Worm (Caenorhabditis elegans): ENCODE data around the gene srlf-13.

ce11 chrIV:10891993-10892392 is 4.4 kb downstream of the srlf-13 start, which contains the start of gene srlf-12:
- TF ChIP-seq let-526 (GFP tag; IDR thresholded peaks at IDR 0.05) (no peak), Y53F4B.3 (GFP tag; IDR thresholded peaks at IDR 0.05) (no peak), Y56A3A.18 (GFP tag; IDR thresholded peaks at IDR 0.05) (no peak), pha-4 (tag; optimal IDR thresholded peaks at IDR 0.05) (no peak), Y67H2A.10 (GFP tag; conservative IDR thresholded peaks at IDR 0.05) (no peak), lin-35 (GFP tag; optimal IDR thresholded peaks at IDR 0.05) (no peak), F22D6.2 (tag; optimal IDR thresholded peaks at IDR 0.05) (no peak), nhr-120 (GFP tag; IDR thresholded peaks at IDR 0.05) (no peak), hlh-12 (tag; optimal IDR thresholded peaks at IDR 0.05) (no peak), F49E8.2 (tag; optimal IDR thresholded peaks at IDR 0.05; ENCODE audit: insufficient read depth) (no peak)

All from whole organism, young adult.